Worm (Caenorhabditis elegans): Measurements from ENCODE around the gene clec-142.

clec-142 gene

ce11 chrII:8278415-8278814, at the start of gene clec-142, which contains the start of gene mrpl-10:
TSS of gene clec-142 (plus strand) at chrII:8278678.
TSS of gene mrpl-10 (minus strand) at chrII:8278515.
- TF ChIP-seq ztf-11 (tag; optimal IDR thresholded peaks at IDR 0.05) = no peak
- no peak for TF ChIP-seq C16A3.4 (tag; optimal IDR thresholded peaks at IDR 0.05)
- no peak for TF ChIP-seq unc-30 (tag; optimal IDR thresholded peaks at IDR 0.05)
- TF ChIP-seq egl-27 (tag; optimal IDR thresholded peaks at IDR 0.05) = no peak

- TF ChIP-seq snu-23 (GFP tag; optimal IDR thresholded peaks at IDR 0.05) (no peak), nhr-84 (tag; optimal IDR thresholded peaks at IDR 0.05) (no peak), pax-3 (tag; optimal IDR thresholded peaks at IDR 0.05) (no peak), irx-1 (tag; optimal IDR thresholded peaks at IDR 0.05) (no peak), hpl-2 (GFP tag; optimal IDR thresholded peaks at IDR 0.05) (no peak)
Observed at ce11 chrII:8230976-8231375, 47.5 kb upstream of the clec-142 start, which contains the start of gene M110.9. TSS of gene M110.9 (plus strand) at chrII:8231276.

- TF ChIP-seq unc-98 (GFP tag; IDR thresholded peaks at IDR 0.05) = no peak
- TF ChIP-seq fos-1 (tag; optimal IDR thresholded peaks at IDR 0.05) = no peak
- no peak for TF ChIP-seq tlp-1 (tag; optimal IDR thresholded peaks at IDR 0.05)
- no peak for TF ChIP-seq hpl-2 (GFP tag; optimal IDR thresholded peaks at IDR 0.05)
- no peak for TF ChIP-seq F16B12.6 (tag; optimal IDR thresholded peaks at IDR 0.05)
- TF ChIP-seq lir-3 (tag; optimal IDR thresholded peaks at IDR 0.05; ENCODE audit: poor library complexity) = no peak
- no peak for TF ChIP-seq lsy-2 (tag; optimal IDR thresholded peaks at IDR 0.05)
Observed at ce11 chrII:8232489-8232888, 46.0 kb upstream of the clec-142 start, which contains the start of gene M110.7. TSS of gene M110.7 (plus strand) at chrII:8232789.

ce11 chrII:8238155-8238554, 40.3 kb upstream of the clec-142 start, which contains the start of gene nlp-5:
TSS of gene nlp-5 (plus strand) at chrII:8238455.
- TF ChIP-seq aly-2 (tag; optimal IDR thresholded peaks at IDR 0.05) (no peak), hpl-2 (GFP tag; optimal IDR thresholded peaks at IDR 0.05) (no peak), elt-2 (tag; optimal IDR thresholded peaks at IDR 0.05) (no peak), ces-1 (GFP tag; optimal IDR thresholded peaks at IDR 0.05) (no peak), ceh-90 (tag; optimal IDR thresholded peaks at IDR 0.05) (no peak), ceh-82 (tag; optimal IDR thresholded peaks at IDR 0.05) (no peak), pax-3 (tag; optimal IDR thresholded peaks at IDR 0.05) (no peak), C16A3.4 (tag; optimal IDR thresholded peaks at IDR 0.05) (no peak)

ce11 chrII:8246476-8246875, 32.0 kb upstream of the clec-142 start, which contains the start of gene F35C11.3:
TSS of gene F35C11.3 (plus strand) at chrII:8246776.
- no peak for TF ChIP-seq hlh-17 (GFP tag; optimal IDR thresholded peaks at IDR 0.05; ENCODE audit: borderline replicate concordance)
- TF ChIP-seq egl-27 (tag; optimal IDR thresholded peaks at IDR 0.05) = no peak
- no peak for TF ChIP-seq snu-23 (GFP tag; optimal IDR thresholded peaks at IDR 0.05)
- no peak for TF ChIP-seq nhr-28 (tag; optimal IDR thresholded peaks at IDR 0.05)
- TF ChIP-seq fkh-10 (GFP tag; optimal IDR thresholded peaks at IDR 0.05) = no peak
- no peak for TF ChIP-seq swsn-7 (tag; optimal IDR thresholded peaks at IDR 0.05)
- TF ChIP-seq sox-4 (tag; optimal IDR thresholded peaks at IDR 0.05) = no peak
- no peak for TF ChIP-seq unc-98 (GFP tag; IDR thresholded peaks at IDR 0.05)
- TF ChIP-seq nhr-77 (tag; optimal IDR thresholded peaks at IDR 0.05) = no peak
- TF ChIP-seq nhr-71 (tag; optimal IDR thresholded peaks at IDR 0.05) = no peak
- no peak for TF ChIP-seq nhr-47 (tag; optimal IDR thresholded peaks at IDR 0.05)
- TF ChIP-seq zip-4 (GFP tag; optimal IDR thresholded peaks at IDR 0.05) = no peak
- no peak for TF ChIP-seq C16A3.4 (tag; optimal IDR thresholded peaks at IDR 0.05)
- TF ChIP-seq isw-1 (GFP tag; IDR thresholded peaks at IDR 0.05) = no peak
- no peak for TF ChIP-seq tbx-2 (tag; optimal IDR thresholded peaks at IDR 0.05)
- no peak for TF ChIP-seq sup-37 (GFP tag; optimal IDR thresholded peaks at IDR 0.05)
- no peak for TF ChIP-seq hpl-2 (GFP tag; optimal IDR thresholded peaks at IDR 0.05)
- TF ChIP-seq nhr-90 (tag; optimal IDR thresholded peaks at IDR 0.05; ENCODE audit: poor library complexity) = no peak
